Worm (Caenorhabditis elegans) whole organism, early embryonic: Measurements from ENCODE around the gene gex-3.

Experiments used
- F13C5.2 ChIP-seq: sonication (generic microtip); optimal IDR thresholded peaks from 2 replicates; lab custom pipeline; 2017; ENCODE audit warnings: mild to moderate bottlenecking, missing genetic modification characterization, inconsistent platforms, missing compliant biosample characterization
- ama-1 ChIP-seq: fragments of 150-350 bp; optimal IDR thresholded peaks from 2 replicates; lab custom pipeline; 2014
- ceh-36 ChIP-seq: sonication (generic microtip); optimal IDR thresholded peaks from 2 replicates; lab custom pipeline; 2016; ENCODE audit warnings: missing genetic modification characterization, inconsistent platforms, missing compliant biosample characterization
- tra-4 ChIP-seq: sonication (generic microtip); optimal IDR thresholded peaks from 2 replicates; lab custom pipeline; 2017; ENCODE audit warnings: missing genetic modification characterization, missing compliant biosample characterization

- no peak for TF ChIP-seq ama-1 (lab: Kevin White, UChicago)
- TF ChIP-seq tra-4 (tag; lab: Kevin White, UChicago), result no peak
- no peak for TF ChIP-seq ceh-36 (tag; lab: Kevin White, UChicago)
- TF ChIP-seq F13C5.2 (tag; lab: Kevin White, UChicago), result no peak
Observed at ce11 chrIV:12435442-12435841, 31.2 kb downstream of the gex-3 start, which contains the start of gene irg-4.
